Worm (Caenorhabditis elegans) whole organism, young adult: Measurements from ENCODE around the gene T04F3.5.

ENCODE experiments used
- C06A6.2 ChIP-seq: fragments of 200-800 bp; sonication (Bioruptor generic); conservative IDR thresholded peaks from 2 replicates; pipeline ENCODE4 v1.3.6; 2022; ENCODE audit warnings: missing genetic modification characterization, missing compliant biosample characterization
- D2030.7 ChIP-seq: fragments of 200-800 bp; sonication (Bioruptor generic); IDR thresholded peaks from 2 replicates; pipeline ENCODE4 v1.3.6; 2022; ENCODE audit warnings: missing genetic modification reagents, missing genetic modification characterization, missing compliant biosample characterization
- ceh-58 ChIP-seq: fragments of 200-800 bp; sonication (Bioruptor generic); IDR thresholded peaks from 2 replicates; pipeline ENCODE4 v1.3.6; 2022; ENCODE audit warnings: missing genetic modification characterization, missing compliant biosample characterization
- unc-62 ChIP-seq: fragments of 150-350 bp; optimal IDR thresholded peaks from 2 replicates; lab custom pipeline; 2014; ENCODE audit warnings: missing biosample characterization, missing genetic modification reagents, missing genetic modification characterization

DNA sequence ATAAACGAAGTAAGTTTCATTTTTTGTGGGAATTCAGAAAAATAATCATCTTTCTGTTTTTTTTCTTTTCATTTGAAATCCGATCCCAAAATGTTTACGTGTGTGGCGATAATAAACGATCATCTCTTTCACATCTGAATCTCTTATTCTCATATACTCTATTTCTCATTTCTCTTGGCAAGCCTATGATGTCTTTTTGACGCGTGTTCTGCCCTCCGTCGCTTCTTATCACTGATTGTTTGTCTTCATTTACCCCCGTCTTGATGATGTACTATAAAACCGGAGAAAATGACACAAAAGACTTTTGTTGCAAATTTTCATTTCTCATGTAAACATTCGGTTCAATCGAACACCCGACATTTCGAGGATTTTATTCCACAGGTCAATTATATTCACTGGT lies 17.4 kb downstream of the T04F3.5 start:
- TF ChIP-seq C06A6.2 (no peak), unc-62 (GFP tag; lab: Kevin White, UChicago) (no peak), D2030.7 (GFP tag; lab: Robert Waterston, UW) (no peak), ceh-58 (GFP tag; lab: Robert Waterston, UW) (no peak)
